Worm (Caenorhabditis elegans) whole organism, late embryonic: ENCODE results near the gene clec-226.

Experiments used
- K09A11.1 ChIP-seq: sonication (generic microtip); optimal IDR thresholded peaks from 2 replicates; lab custom pipeline; 2017; ENCODE audit warnings: antibody characterized with exemption, mild to moderate bottlenecking, missing genetic modification characterization, missing compliant biosample characterization; ENCODE audit not compliant: insufficient read depth
- dve-1 ChIP-seq: sonication (generic microtip); optimal IDR thresholded peaks from 2 replicates; lab custom pipeline; 2017; ENCODE audit warnings: antibody characterized with exemption, mild to moderate bottlenecking, missing genetic modification characterization, missing compliant biosample characterization
- fkh-10 ChIP-seq: fragments of 150-350 bp; optimal IDR thresholded peaks from 2 replicates; lab custom pipeline; 2014; ENCODE audit warnings: missing biosample characterization, missing genetic modification reagents, missing genetic modification characterization
- hlh-30 ChIP-seq: sonication (generic microtip); optimal IDR thresholded peaks from 2 replicates; lab custom pipeline; 2017; ENCODE audit warnings: antibody characterized with exemption, missing genetic modification characterization, missing compliant biosample characterization; ENCODE audit not compliant: insufficient read depth
- nfya-1 ChIP-seq: sonication (generic microtip); optimal IDR thresholded peaks from 2 replicates; lab custom pipeline; 2017; ENCODE audit warnings: missing genetic modification characterization, mild to moderate bottlenecking, missing compliant biosample characterization, antibody characterized with exemption, moderate library complexity
- nhr-11 ChIP-seq: fragments of 150-350 bp; optimal IDR thresholded peaks from 2 replicates; lab custom pipeline; 2014; ENCODE audit warnings: missing biosample characterization, missing genetic modification characterization
- pha-2 ChIP-seq: sonication (generic microtip); optimal IDR thresholded peaks from 2 replicates; lab custom pipeline; 2017; ENCODE audit warnings: mild to moderate bottlenecking, missing genetic modification characterization, missing compliant biosample characterization
- pha-4 ChIP-seq: fragments of 150-350 bp; optimal IDR thresholded peaks from 2 replicates; lab custom pipeline; 2018; ENCODE audit warnings: missing biosample characterization, missing genetic modification reagents, missing genetic modification characterization
- ref-2 ChIP-seq: sonication (generic microtip); optimal IDR thresholded peaks from 2 replicates; lab custom pipeline; 2016; ENCODE audit warnings: missing genetic modification characterization, missing compliant biosample characterization
- rnt-1 ChIP-seq: sonication (generic microtip); optimal IDR thresholded peaks from 2 replicates; lab custom pipeline; 2016; ENCODE audit warnings: missing genetic modification characterization, missing compliant biosample characterization
- sox-4 ChIP-seq: sonication (generic microtip); optimal IDR thresholded peaks from 2 replicates; lab custom pipeline; 2017; ENCODE audit warnings: mild to moderate bottlenecking, missing genetic modification characterization, inconsistent platforms, missing compliant biosample characterization
- tbx-2 ChIP-seq: sonication (generic microtip); optimal IDR thresholded peaks from 2 replicates; lab custom pipeline; 2016; ENCODE audit warnings: missing genetic modification characterization, missing compliant biosample characterization
- ttx-3 ChIP-seq: sonication (generic microtip); optimal IDR thresholded peaks from 2 replicates; lab custom pipeline; 2016; ENCODE audit warnings: missing genetic modification reagents, missing genetic modification characterization, missing compliant biosample characterization
- unc-86 ChIP-seq: sonication (generic microtip); optimal IDR thresholded peaks from 2 replicates; lab custom pipeline; 2016; ENCODE audit warnings: missing genetic modification characterization, missing compliant biosample characterization

ce11 chrV:13926398-13926797 is 20.4 kb upstream of the clec-226 start, which contains the start of gene srxa-12:
- TF ChIP-seq rnt-1 (no peak), pha-2 (tag; lab: Kevin White, UChicago) (no peak), hlh-30 (tag; lab: Kevin White, UChicago) (no peak), ttx-3 (no peak), dve-1 (tag; lab: Kevin White, UChicago) (no peak), pha-4 (tag; lab: Kevin White, UChicago) (no peak), tbx-2 (tag; lab: Kevin White, UChicago) (no peak), fkh-10 (GFP tag; lab: Kevin White, UChicago) (no peak), nfya-1 (tag; lab: Kevin White, UChicago) (no peak), K09A11.1 (no peak), unc-86 (tag; lab: Kevin White, UChicago) (no peak), nhr-11 (tag; lab: Kevin White, UChicago) (no peak), ref-2 (tag; lab: Kevin White, UChicago) (no peak), sox-4 (tag; lab: Kevin White, UChicago) (no peak)
